Fruit fly (Drosophila melanogaster): Measurements from ENCODE around the gene Srg1.
A peak's percentile ranks its signal among the peaks of the same experiment; 100 is the strongest.

Gene Srg1

DNA sequence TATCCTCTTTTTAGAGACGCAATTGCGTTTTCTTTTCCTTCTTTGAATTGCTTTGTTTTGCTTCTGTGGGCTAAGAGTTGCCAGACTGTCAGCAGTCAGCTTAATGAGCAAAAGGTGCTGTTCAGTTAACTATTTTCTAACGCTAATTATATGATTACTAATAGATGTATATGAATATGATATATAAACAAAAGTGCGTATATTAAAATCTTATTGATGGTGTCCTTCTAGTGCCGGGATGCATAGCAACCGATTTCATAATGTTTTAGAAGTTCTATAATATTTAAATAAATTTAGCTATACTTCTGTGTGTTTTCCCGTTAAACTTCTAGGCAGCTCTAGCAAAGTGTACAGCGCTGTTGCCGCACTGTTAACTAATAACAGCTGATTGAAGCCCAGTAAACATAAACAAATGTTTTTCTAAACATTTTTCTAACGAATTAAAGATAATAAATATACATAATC is 34.6 kb downstream of the Srg1 start, which contains the start of the genes Kaz and CG43273 (continued):
- TF ChIP-seq CG13894 (tag; optimal IDR thresholded peaks at IDR 0.05), result no peak
- no peak for TF ChIP-seq E2f2 (GFP tag; IDR thresholded peaks at IDR 0.05)
- no peak for TF ChIP-seq CG15011 (GFP tag; optimal IDR thresholded peaks at IDR 0.05)
- peak; percentile 69 for TF ChIP-seq CG7372 (GFP tag; IDR thresholded peaks at IDR 0.05)
- no peak for TF ChIP-seq eve (GFP tag; optimal IDR thresholded peaks at IDR 0.05)
- no peak for TF ChIP-seq CG9609 (GFP tag; optimal IDR thresholded peaks at IDR 0.05)
- no peak for TF ChIP-seq ERR (GFP tag; optimal IDR thresholded peaks at IDR 0.05)
- TF ChIP-seq chm (GFP tag; IDR thresholded peaks at IDR 0.05), result peak; percentile 19; the same call in 1 of the 2 replicates
- no peak for TF ChIP-seq CG11398 (GFP tag; optimal IDR thresholded peaks at IDR 0.05)
- peak; percentile 86 for TF ChIP-seq trem (tag; optimal IDR thresholded peaks at IDR 0.05)
- TF ChIP-seq hth (optimal IDR thresholded peaks at IDR 0.05), result no peak
- peak; percentile 11 for TF ChIP-seq CG6854 (GFP tag; optimal IDR thresholded peaks at IDR 0.05)
- no peak for TF ChIP-seq D19A (tag; optimal IDR thresholded peaks at IDR 0.05)
- no peak for TF ChIP-seq CG10274 (GFP tag; optimal IDR thresholded peaks at IDR 0.05)
- no peak for TF ChIP-seq salm (tag; optimal IDR thresholded peaks at IDR 0.05)
- no peak for TF ChIP-seq sens-2 (GFP tag; IDR thresholded peaks at IDR 0.05)
- TF ChIP-seq zfh2 (GFP tag; optimal IDR thresholded peaks at IDR 0.05), result peak; percentile 20
- TF ChIP-seq CG6683 (GFP tag; optimal IDR thresholded peaks at IDR 0.05), result no peak
- 0 out of 2 replicates have a peak, but pooled peaks have one; percentile 11 for TF ChIP-seq sna (GFP tag; IDR thresholded peaks at IDR 0.05; ENCODE audit: partially characterized antibody)
- TF ChIP-seq CG11093 (GFP tag; IDR thresholded peaks at IDR 0.05), result no peak
- no peak for TF ChIP-seq Bgb (GFP tag; IDR thresholded peaks at IDR 0.05; ENCODE audit: partially characterized antibody)
- peak; percentile 1 for TF ChIP-seq Dp (GFP tag; optimal IDR thresholded peaks at IDR 0.05)
- no peak for TF ChIP-seq CG33213 (GFP tag; optimal IDR thresholded peaks at IDR 0.05)
- TF ChIP-seq ara (GFP tag; IDR thresholded peaks at IDR 0.05), result no peak
- no peak for TF ChIP-seq Doc3 (GFP tag; IDR thresholded peaks at IDR 0.05; ENCODE audit: partially characterized antibody)
- no peak for TF ChIP-seq NFAT (GFP tag; IDR thresholded peaks at IDR 0.05)
- peak; percentile 42 for TF ChIP-seq Hmr (GFP tag; optimal IDR thresholded peaks at IDR 0.05)
- TF ChIP-seq kay (GFP tag; optimal IDR thresholded peaks at IDR 0.05), result peak; percentile 26
- peak; percentile 67 for TF ChIP-seq bcd (GFP tag; optimal IDR thresholded peaks at IDR 0.05)
- no peak for TF ChIP-seq gcm2 (GFP tag; optimal IDR thresholded peaks at IDR 0.05)
- no peak for TF ChIP-seq Bteb2 (GFP tag; optimal IDR thresholded peaks at IDR 0.05)
- no peak for TF ChIP-seq CG7963 (GFP tag; IDR thresholded peaks at IDR 0.05; ENCODE audit: partially characterized antibody)
- peak; percentile 40 for TF ChIP-seq Six4 (GFP tag; optimal IDR thresholded peaks at IDR 0.05)
- peak; percentile 68 for TF ChIP-seq CG12659 (GFP tag; optimal IDR thresholded peaks at IDR 0.05)
- TF ChIP-seq CG16815 (GFP tag; optimal IDR thresholded peaks at IDR 0.05), result no peak
- TF ChIP-seq CG8765 (GFP tag; IDR thresholded peaks at IDR 0.05), result no peak
- peak; percentile 34; the same call in 1 of the 2 replicates for TF ChIP-seq lmd (GFP tag; IDR thresholded peaks at IDR 0.05)
- peak; percentile 81 for TF ChIP-seq Abd-B (GFP tag; optimal IDR thresholded peaks at IDR 0.05)
- TF ChIP-seq lov (optimal IDR thresholded peaks at IDR 0.05), result no peak
- no peak for TF ChIP-seq lov (GFP tag; IDR thresholded peaks at IDR 0.05)
- no peak for TF ChIP-seq dan (GFP tag; IDR thresholded peaks at IDR 0.05)
- peak; percentile 37 for TF ChIP-seq CG15514 (GFP tag; optimal IDR thresholded peaks at IDR 0.05)
- TF ChIP-seq nerfin-1 (tag; optimal IDR thresholded peaks at IDR 0.05), result no peak
- peak in 1 of 2 experiments; percentile 28 for TF ChIP-seq tll (GFP tag; optimal IDR thresholded peaks at IDR 0.05)
- no peak for TF ChIP-seq mld (GFP tag; IDR thresholded peaks at IDR 0.05; ENCODE audit: partially characterized antibody)
- TF ChIP-seq vvl (GFP tag; IDR thresholded peaks at IDR 0.05), result peak; percentile 69
- no peak for TF ChIP-seq CG31365 (tag; optimal IDR thresholded peaks at IDR 0.05)
- no peak for TF ChIP-seq CG9797 (GFP tag; optimal IDR thresholded peaks at IDR 0.05)
- TF ChIP-seq rib (GFP tag; IDR thresholded peaks at IDR 0.05), result no peak
- TF ChIP-seq CG6175 (GFP tag; IDR thresholded peaks at IDR 0.05), result no peak
- TF ChIP-seq org-1 (GFP tag; optimal IDR thresholded peaks at IDR 0.05), result no peak

Data from whole organism, embryonic.